Fruit fly (Drosophila melanogaster) whole organism, embryonic: Measurements from ENCODE around the gene CG15625.
A peak's percentile ranks its signal among the peaks of the same experiment; 100 is the strongest.

ENCODE experiments used
- Antp ChIP-seq: fragments of 200-800 bp; sonication (Bioruptor generic); optimal IDR thresholded peaks from 3 replicates; lab custom pipeline; 2016; ENCODE audit warnings: missing biosample characterization, missing genetic modification characterization
- Atf-2 ChIP-seq: fragments of 200-800 bp; sonication (Bioruptor generic); optimal IDR thresholded peaks from 2 replicates; lab custom pipeline; 2016; ENCODE audit warnings: missing biosample characterization, missing genetic modification characterization
- B-H1 ChIP-seq: fragments of 200-800 bp; sonication (Bioruptor generic); IDR thresholded peaks from 3 replicates; pipeline ENCODE4 v1.3.6; 2022; ENCODE audit warnings: missing biosample characterization, missing genetic modification characterization
- CG10654 ChIP-seq: fragments of 200-800 bp; sonication (Bioruptor generic); optimal IDR thresholded peaks from 2 replicates; lab custom pipeline; 2016; ENCODE audit warnings: missing biosample characterization, missing genetic modification characterization
- CG11398 ChIP-seq: fragments of 200-800 bp; sonication (Bioruptor generic); optimal IDR thresholded peaks from 2 replicates; lab custom pipeline; 2016; ENCODE audit warnings: missing biosample characterization, missing genetic modification characterization
- CG12155 ChIP-seq: fragments of 200-800 bp; sonication (Bioruptor generic); optimal IDR thresholded peaks from 3 replicates; lab custom pipeline; 2016; ENCODE audit warnings: missing biosample characterization, missing genetic modification characterization
- CG12236 ChIP-seq: fragments of 200-800 bp; sonication (Bioruptor generic); optimal IDR thresholded peaks from 2 replicates; lab custom pipeline; 2016; ENCODE audit warnings: missing biosample characterization, missing genetic modification characterization
- CG14441 ChIP-seq: fragments of 200-800 bp; sonication (Bioruptor generic); IDR thresholded peaks from 2 replicates; pipeline ENCODE4 v1.3.6; 2022; ENCODE audit warnings: missing biosample characterization, missing genetic modification characterization
- CG17328 ChIP-seq: fragments of 200-800 bp; sonication (Bioruptor generic); IDR thresholded peaks from 2 replicates; pipeline ENCODE4 v1.3.6; 2022; ENCODE audit warnings: missing biosample characterization, missing genetic modification characterization
- CG17361 ChIP-seq: fragments of 200-800 bp; sonication (Bioruptor generic); IDR thresholded peaks from 3 replicates; pipeline ENCODE4 v1.3.6; 2022; ENCODE audit warnings: missing biosample characterization, missing genetic modification characterization
- CG2129 ChIP-seq: fragments of 200-800 bp; sonication (Bioruptor generic); IDR thresholded peaks from 2 replicates; pipeline ENCODE4 v1.3.6; 2022; ENCODE audit warnings: missing biosample characterization, missing genetic modification characterization; ENCODE audit not compliant: partially characterized antibody
- CG2199 ChIP-seq: fragments of 200-800 bp; sonication (Bioruptor generic); IDR thresholded peaks from 3 replicates; pipeline ENCODE4 v1.3.6; 2022; ENCODE audit warnings: missing biosample characterization, missing genetic modification characterization
- CG34376 ChIP-seq: fragments of 200-800 bp; sonication (Bioruptor generic); optimal IDR thresholded peaks from 2 replicates; lab custom pipeline; 2018; ENCODE audit warnings: missing biosample characterization, mild to moderate bottlenecking, missing genetic modification characterization
- CG7928 ChIP-seq: fragments of 200-800 bp; sonication (Bioruptor generic); optimal IDR thresholded peaks from 2 replicates; lab custom pipeline; 2017; ENCODE audit warnings: missing biosample characterization, mild to moderate bottlenecking, missing genetic modification characterization
- CG9817 ChIP-seq: fragments of 200-800 bp; sonication (Bioruptor generic); optimal IDR thresholded peaks from 2 replicates; lab custom pipeline; 2018; ENCODE audit warnings: missing biosample characterization, mild to moderate bottlenecking, missing genetic modification characterization, moderate library complexity
- CHES-1-like ChIP-seq: fragments of 200-800 bp; sonication (Bioruptor generic); optimal IDR thresholded peaks from 2 replicates; lab custom pipeline; 2016; ENCODE audit warnings: missing biosample characterization, missing genetic modification characterization
- Deaf1 ChIP-seq: fragments of 200-800 bp; optimal IDR thresholded peaks from 3 replicates; lab custom pipeline; 2019; ENCODE audit warnings: missing biosample characterization, mild to moderate bottlenecking, missing genetic modification characterization, moderate library complexity
- Doc2 ChIP-seq: fragments of 200-800 bp; sonication (Bioruptor generic); IDR thresholded peaks from 2 replicates; pipeline ENCODE4 v1.3.6; 2022; ENCODE audit warnings: missing biosample characterization, missing genetic modification characterization
- Ets65A ChIP-seq: fragments of 200-800 bp; sonication (Bioruptor generic); peaks from one replicate; lab custom pipeline; 2016; ENCODE audit warnings: missing biosample characterization, missing genetic modification characterization
- HLH54F ChIP-seq: fragments of 200-800 bp; sonication (Bioruptor generic); optimal IDR thresholded peaks from 3 replicates; lab custom pipeline; 2016; ENCODE audit warnings: missing biosample characterization, missing genetic modification characterization
- Hand ChIP-seq: fragments of 200-800 bp; sonication (Bioruptor generic); optimal IDR thresholded peaks from 2 replicates; lab custom pipeline; 2017; ENCODE audit warnings: mild to moderate bottlenecking, missing biosample characterization, missing genetic modification reagents, missing genetic modification characterization
- Hmx ChIP-seq: fragments of 200-800 bp; sonication (Bioruptor generic); optimal IDR thresholded peaks from 2 replicates; lab custom pipeline; 2016; ENCODE audit warnings: missing biosample characterization, missing genetic modification characterization
- Hr51 ChIP-seq, 2 experiments: fragments of 200-800 bp; sonication (Bioruptor generic); optimal IDR thresholded peaks; 2 replicates in 1 of 2; 3 replicates in 1 of 2; lab custom pipeline; 2016 to 2018; ENCODE audit warnings: missing biosample characterization in 2 of 2, missing genetic modification characterization in 2 of 2, mild to moderate bottlenecking in 1 of 2, moderate library complexity in 1 of 2
- Jarid2 ChIP-seq: fragments of 200-800 bp; sonication (Bioruptor generic); optimal IDR thresholded peaks from 3 replicates; lab custom pipeline; 2017; ENCODE audit warnings: mild to moderate bottlenecking, missing biosample characterization, missing genetic modification reagents, missing genetic modification characterization
- MBD-R2 ChIP-seq: fragments of 200-800 bp; sonication (Bioruptor generic); IDR thresholded peaks from 2 replicates; pipeline ENCODE4 v1.3.6; 2022; ENCODE audit warnings: missing biosample characterization, missing genetic modification characterization
- TFAM ChIP-seq: fragments of 200-800 bp; sonication (Bioruptor generic); optimal IDR thresholded peaks from 2 replicates; lab custom pipeline; 2017; ENCODE audit warnings: missing biosample characterization, missing genetic modification characterization, inconsistent platforms
- Trl ChIP-seq, 3 experiments: fragments of >200 bp in 2 of 3; fragments of 200-800 bp in 1 of 3; sonication (Bioruptor generic) in 1 of 3; optimal IDR thresholded peaks; 2 replicates in 1 of 3; 3 replicates in 2 of 3; lab custom pipeline; 2016 to 2017; ENCODE audit warnings: missing biosample characterization in 1 of 3, missing genetic modification characterization in 1 of 3
- ara ChIP-seq: fragments of 200-800 bp; sonication (Bioruptor generic); IDR thresholded peaks from 2 replicates; pipeline ENCODE4 v1.3.6; 2022; ENCODE audit warnings: missing biosample characterization, missing genetic modification characterization
- ash1 ChIP-seq: fragments of 200-800 bp; sonication (Bioruptor generic); optimal IDR thresholded peaks from 2 replicates; lab custom pipeline; 2018; ENCODE audit warnings: missing biosample characterization, mild to moderate bottlenecking, missing genetic modification characterization
- bowl ChIP-seq: fragments of 200-800 bp; sonication (Bioruptor generic); IDR thresholded peaks from 2 replicates; pipeline ENCODE4 v1.3.6; 2022; ENCODE audit warnings: missing biosample characterization, missing genetic modification characterization
- br ChIP-seq: fragments of >200 bp; optimal IDR thresholded peaks from 2 replicates; lab custom pipeline; 2017
- chinmo ChIP-seq: fragments of 200-800 bp; sonication (Bioruptor generic); IDR thresholded peaks from 4 replicates; pipeline ENCODE4 v1.3.6; 2022; ENCODE audit warnings: missing biosample characterization, missing genetic modification characterization; ENCODE audit not compliant: partially characterized antibody
- chm ChIP-seq: fragments of 200-800 bp; sonication (Bioruptor generic); IDR thresholded peaks from 2 replicates; pipeline ENCODE4 v1.3.6; 2022; ENCODE audit warnings: missing biosample characterization, missing genetic modification characterization
- crol ChIP-seq: fragments of 200-800 bp; sonication (Bioruptor generic); IDR thresholded peaks from 2 replicates; pipeline ENCODE4 v1.3.6; 2022; ENCODE audit warnings: missing biosample characterization, missing genetic modification characterization
- danr ChIP-seq: fragments of 200-800 bp; sonication (Bioruptor generic); IDR thresholded peaks from 2 replicates; pipeline ENCODE4 v1.3.6; 2022; ENCODE audit warnings: missing biosample characterization, missing genetic modification characterization
- dmrt11E ChIP-seq: fragments of 200-800 bp; sonication (Bioruptor generic); optimal IDR thresholded peaks from 3 replicates; lab custom pipeline; 2018; ENCODE audit warnings: missing biosample characterization, mild to moderate bottlenecking, missing genetic modification characterization, moderate library complexity
- dpn ChIP-seq, 2 experiments: fragments of 200-800 bp; sonication (Bioruptor generic); optimal IDR thresholded peaks; 3 replicates each; lab custom pipeline; 2016; ENCODE audit warnings: missing biosample characterization in 2 of 2, missing genetic modification characterization in 2 of 2
- gro ChIP-seq: fragments of 200-800 bp; sonication (Bioruptor generic); optimal IDR thresholded peaks from 2 replicates; lab custom pipeline; 2016; ENCODE audit warnings: missing biosample characterization, missing genetic modification characterization
- jigr1 ChIP-seq: fragments of 200-800 bp; sonication (Bioruptor generic); IDR thresholded peaks from 3 replicates; pipeline ENCODE4 v1.3.6; 2022; ENCODE audit warnings: missing biosample characterization, missing genetic modification characterization
- lab ChIP-seq: fragments of 200-800 bp; sonication (Bioruptor generic); optimal IDR thresholded peaks from 3 replicates; lab custom pipeline; 2017; ENCODE audit warnings: missing biosample characterization, missing genetic modification characterization, mild to moderate bottlenecking, moderate library complexity, missing genetic modification reagents
- lbe ChIP-seq: fragments of 200-800 bp; sonication (Bioruptor generic); optimal IDR thresholded peaks from 2 replicates; lab custom pipeline; 2016; ENCODE audit warnings: missing biosample characterization, mild to moderate bottlenecking, missing genetic modification characterization
- lilli ChIP-seq: fragments of 200-800 bp; sonication (Bioruptor generic); optimal IDR thresholded peaks from 3 replicates; lab custom pipeline; 2016; ENCODE audit warnings: missing biosample characterization, missing genetic modification characterization
- lov ChIP-seq, 2 experiments: fragments of 200-800 bp in 1 of 2; fragments of >200 bp in 1 of 2; sonication (Bioruptor generic) in 1 of 2; IDR thresholded peaks in 1 of 2; optimal IDR thresholded peaks in 1 of 2; 2 replicates in 1 of 2; 3 replicates in 1 of 2; pipeline versions ENCODE4 v1.3.6 to Lab custom; 2017 to 2022; ENCODE audit warnings: missing biosample characterization in 1 of 2, missing genetic modification characterization in 1 of 2
- mam ChIP-seq: fragments of 200-800 bp; sonication (Bioruptor generic); optimal IDR thresholded peaks from 3 replicates; lab custom pipeline; 2016; ENCODE audit warnings: missing biosample characterization, missing genetic modification characterization
- nerfin-2 ChIP-seq: fragments of 200-800 bp; sonication (Bioruptor generic); IDR thresholded peaks from 2 replicates; pipeline ENCODE4 v1.3.6; 2022; ENCODE audit warnings: missing biosample characterization, missing genetic modification characterization; ENCODE audit not compliant: partially characterized antibody
- onecut ChIP-seq: fragments of 200-800 bp; sonication (Bioruptor generic); IDR thresholded peaks from 2 replicates; pipeline ENCODE4 v1.3.6; 2022; ENCODE audit warnings: missing biosample characterization, missing genetic modification characterization
- otp ChIP-seq: fragments of 200-800 bp; sonication (Bioruptor generic); IDR thresholded peaks from 3 replicates; pipeline ENCODE4, ENCODE4 v1.3.6; 2022; ENCODE audit warnings: missing biosample characterization, missing genetic modification characterization
- run ChIP-seq: fragments of 200-800 bp; sonication (Bioruptor generic); optimal IDR thresholded peaks from 3 replicates; lab custom pipeline; 2018; ENCODE audit warnings: missing biosample characterization, mild to moderate bottlenecking, missing genetic modification characterization
- sna ChIP-seq: fragments of 200-800 bp; sonication (Bioruptor generic); IDR thresholded peaks from 2 replicates; pipeline ENCODE4 v1.3.6; 2022; ENCODE audit warnings: missing biosample characterization, missing genetic modification characterization; ENCODE audit not compliant: partially characterized antibody
- tin ChIP-seq: fragments of 200-800 bp; sonication (Bioruptor generic); optimal IDR thresholded peaks from 3 replicates; lab custom pipeline; 2016; ENCODE audit warnings: missing biosample characterization, missing genetic modification characterization

The CG15625 gene

dm6 chr2L:4891914-4892469 is 2.2 kb downstream of the CG15625 start, which contains the start of gene CG3036 (continued):
- TF ChIP-seq lilli (GFP tag; lab: Kevin White, UChicago) = peak; percentile 57
- TF ChIP-seq jigr1 (GFP tag; lab: Robert Waterston, UW) = no peak
- no peak for TF ChIP-seq br
- no peak for TF ChIP-seq mam (GFP tag; lab: Kevin White, UChicago)
- TF ChIP-seq Jarid2 = peak; percentile 99
- TF ChIP-seq MBD-R2 (GFP tag; lab: Robert Waterston, UW) = no peak
- peak; percentile 17 for TF ChIP-seq CHES-1-like (GFP tag; lab: Kevin White, UChicago)
- no peak for TF ChIP-seq dmrt11E (tag; lab: Kevin White, UChicago)
- TF ChIP-seq danr (GFP tag; lab: Robert Waterston, UW) = no peak
- TF ChIP-seq run (tag; lab: Kevin White, UChicago) = no peak
- TF ChIP-seq chm (GFP tag; lab: Robert Waterston, UW) = peak; percentile 85
- peak; percentile 68 for TF ChIP-seq gro (GFP tag; lab: Kevin White, UChicago)
- no peak for TF ChIP-seq ash1 (GFP tag; lab: Kevin White, UChicago)
- TF ChIP-seq crol (GFP tag; lab: Robert Waterston, UW) = peak; percentile 40; the same call in 1 of the 2 replicates
- TF ChIP-seq tin (GFP tag; lab: Kevin White, UChicago) = no peak
- peak; percentile 66; the same call in 1 of the 3 replicates for TF ChIP-seq otp (GFP tag; lab: Robert Waterston, UW)
- TF ChIP-seq Doc2 (GFP tag; lab: Robert Waterston, UW) = no peak
- TF ChIP-seq CG9817 (tag; lab: Kevin White, UChicago) = no peak
- peak in 1 of 2 experiments; percentile 27 for TF ChIP-seq Trl (optimal IDR thresholded peaks at IDR 0.05; lab: Kevin White, UChicago)
- peak; percentile 25 for TF ChIP-seq Trl (GFP tag; optimal IDR thresholded peaks at IDR 0.05; lab: Kevin White, UChicago)
- TF ChIP-seq CG11398 (GFP tag; lab: Kevin White, UChicago) = peak; percentile 60
- no peak for TF ChIP-seq CG14441 (GFP tag; lab: Robert Waterston, UW)
- TF ChIP-seq Ets65A = no peak
- peak; percentile 62 for TF ChIP-seq sna (GFP tag; lab: Robert Waterston, UW)
- peak; percentile 92 for TF ChIP-seq CG2199 (GFP tag; lab: Robert Waterston, UW)
- TF ChIP-seq CG10654 (GFP tag; lab: Kevin White, UChicago) = no peak
- TF ChIP-seq CG12155 (GFP tag; lab: Kevin White, UChicago) = peak; percentile 76
- peak; percentile 21; the same call in 1 of the 2 replicates for TF ChIP-seq nerfin-2
- no peak for TF ChIP-seq HLH54F (GFP tag; lab: Kevin White, UChicago)
- TF ChIP-seq CG12236 (GFP tag; lab: Kevin White, UChicago) = peak; percentile 28
- no peak for TF ChIP-seq CG2129 (GFP tag; lab: Robert Waterston, UW)
- TF ChIP-seq CG34376 (GFP tag; lab: Kevin White, UChicago) = peak; percentile 30
- peak; percentile 63 for TF ChIP-seq CG17328 (GFP tag; lab: Robert Waterston, UW)
- TF ChIP-seq Hand = no peak
- TF ChIP-seq lab (GFP tag; lab: Kevin White, UChicago) = peak; percentile 64
- no peak for TF ChIP-seq CG7928 (GFP tag; lab: Kevin White, UChicago)
- TF ChIP-seq lbe (GFP tag; lab: Kevin White, UChicago) = no peak
- TF ChIP-seq B-H1 (GFP tag; lab: Robert Waterston, UW) = peak; percentile 39; the same call in 1 of the 3 replicates
- TF ChIP-seq CG17361 (GFP tag; lab: Robert Waterston, UW) = no peak; the same call in 2 of the 3 replicates
- TF ChIP-seq TFAM (GFP tag; lab: Kevin White, UChicago) = no peak
- peak; percentile 98 for TF ChIP-seq chinmo (GFP tag; lab: Robert Waterston, UW)
- TF ChIP-seq Atf-2 = no peak
- TF ChIP-seq Hmx (GFP tag; lab: Kevin White, UChicago) = no peak
- TF ChIP-seq lov (optimal IDR thresholded peaks at IDR 0.05; lab: Kevin White, UChicago) = no peak
- TF ChIP-seq lov (GFP tag; IDR thresholded peaks at IDR 0.05; lab: Robert Waterston, UW) = peak; percentile 51; the same call in 1 of the 3 replicates
- peak; percentile 29 for TF ChIP-seq Antp (GFP tag; lab: Kevin White, UChicago)
- 0 out of 2 replicates have a peak, but pooled peaks have one; percentile 16 for TF ChIP-seq ara (GFP tag; lab: Robert Waterston, UW)
- peak; percentile 75 for TF ChIP-seq onecut
- TF ChIP-seq Deaf1 = peak; percentile 78
- no peak for TF ChIP-seq dpn (GFP tag; optimal IDR thresholded peaks at IDR 0.05; lab: Kevin White, UChicago)
- peak in 1 of 2 experiments; percentile 27 for TF ChIP-seq Hr51 (GFP tag; optimal IDR thresholded peaks at IDR 0.05; lab: Kevin White, UChicago)
- TF ChIP-seq bowl (GFP tag; lab: Robert Waterston, UW) = peak; percentile 57; the same call in 1 of the 2 replicates
